Worm (Caenorhabditis elegans): ENCODE results near the gene R12C12.10.

- TF ChIP-seq cog-1 (tag; optimal IDR thresholded peaks at IDR 0.05) (no peak), klf-2 (GFP tag; conservative IDR thresholded peaks at IDR 0.05) (no peak)
Measured at ce11 chrII:5997257-5997656, 45.8 kb downstream of the R12C12.10 start, which contains the start of gene ins-5.

All from whole organism, midembryonic.